Fruit fly (Drosophila melanogaster) whole organism, embryonic: ENCODE measurements around the gene Gr63a.

Experiments
- Asciz ChIP-seq: fragments of 200-800 bp; sonication (Bioruptor generic); optimal IDR thresholded peaks from 2 replicates; lab custom pipeline; 2017; ENCODE audit warnings: missing biosample characterization, mild to moderate bottlenecking, missing genetic modification characterization, missing genetic modification reagents
- Atf-2 ChIP-seq: fragments of 200-800 bp; sonication (Bioruptor generic); optimal IDR thresholded peaks from 2 replicates; lab custom pipeline; 2016; ENCODE audit warnings: missing biosample characterization, missing genetic modification characterization
- Bdp1 ChIP-seq: fragments of 200-800 bp; sonication (Bioruptor generic); optimal IDR thresholded peaks from 3 replicates; lab custom pipeline; 2016; ENCODE audit warnings: missing biosample characterization, missing genetic modification characterization
- CG1024 ChIP-seq: fragments of 200-800 bp; sonication (Bioruptor generic); IDR thresholded peaks from 2 replicates; pipeline ENCODE4 v1.3.6; 2022; ENCODE audit warnings: missing biosample characterization, missing genetic modification characterization
- CG10431 ChIP-seq: fragments of 200-800 bp; sonication (Bioruptor generic); optimal IDR thresholded peaks from 3 replicates; lab custom pipeline; 2018; ENCODE audit warnings: missing biosample characterization, mild to moderate bottlenecking, missing genetic modification characterization
- CG11398 ChIP-seq: fragments of 200-800 bp; sonication (Bioruptor generic); optimal IDR thresholded peaks from 2 replicates; lab custom pipeline; 2016; ENCODE audit warnings: missing biosample characterization, missing genetic modification characterization
- CG15514 ChIP-seq: fragments of 200-800 bp; sonication (Bioruptor generic); optimal IDR thresholded peaks from 3 replicates; lab custom pipeline; 2017; ENCODE audit warnings: missing biosample characterization, missing genetic modification characterization, mild to moderate bottlenecking, moderate library complexity, missing genetic modification reagents
- CG16863 ChIP-seq: fragments of 200-800 bp; sonication (Bioruptor generic); optimal IDR thresholded peaks from 3 replicates; lab custom pipeline; 2016; ENCODE audit warnings: missing biosample characterization, missing genetic modification characterization
- CG17359 ChIP-seq: fragments of 200-800 bp; sonication (Bioruptor generic); optimal IDR thresholded peaks from 3 replicates; lab custom pipeline; 2018; ENCODE audit warnings: missing biosample characterization, mild to moderate bottlenecking, missing genetic modification characterization, moderate library complexity
- CG3065 ChIP-seq: fragments of 200-800 bp; sonication (Bioruptor generic); optimal IDR thresholded peaks from 2 replicates; lab custom pipeline; 2016; ENCODE audit warnings: missing biosample characterization, missing genetic modification characterization
- CG3163 ChIP-seq: fragments of 200-800 bp; sonication (Bioruptor generic); optimal IDR thresholded peaks from 3 replicates; lab custom pipeline; 2016; ENCODE audit warnings: missing biosample characterization, missing genetic modification characterization
- CG3847 ChIP-seq: fragments of 200-800 bp; sonication (Bioruptor generic); IDR thresholded peaks from 2 replicates; pipeline ENCODE4 v1.3.6; 2022; ENCODE audit warnings: missing biosample characterization, missing genetic modification characterization
- CG4328 ChIP-seq: fragments of 200-800 bp; sonication (Bioruptor generic); optimal IDR thresholded peaks from 3 replicates; lab custom pipeline; 2017; ENCODE audit warnings: missing biosample characterization, missing genetic modification reagents, missing genetic modification characterization
- CG4404 ChIP-seq: fragments of 200-800 bp; sonication (Bioruptor generic); IDR thresholded peaks from 2 replicates; pipeline ENCODE4 v1.3.6; 2022; ENCODE audit warnings: missing biosample characterization, missing genetic modification characterization
- CG5180 ChIP-seq: fragments of 200-800 bp; sonication (Bioruptor generic); optimal IDR thresholded peaks from 3 replicates; lab custom pipeline; 2017; ENCODE audit warnings: missing biosample characterization, missing genetic modification characterization, mild to moderate bottlenecking, moderate library complexity, missing genetic modification reagents
- CG6683 ChIP-seq: fragments of 200-800 bp; sonication (Bioruptor generic); optimal IDR thresholded peaks from 2 replicates; lab custom pipeline; 2017; ENCODE audit warnings: missing biosample characterization, mild to moderate bottlenecking, missing genetic modification characterization, missing genetic modification reagents
- CG6854 ChIP-seq: fragments of 200-800 bp; sonication (Bioruptor generic); optimal IDR thresholded peaks from 3 replicates; lab custom pipeline; 2017; ENCODE audit warnings: missing biosample characterization, mild to moderate bottlenecking, missing genetic modification characterization
- CG7372 ChIP-seq: fragments of 200-800 bp; sonication (Bioruptor generic); IDR thresholded peaks from 2 replicates; pipeline ENCODE4 v1.3.6; 2022; ENCODE audit warnings: missing biosample characterization, missing genetic modification characterization
- CG7839 ChIP-seq: fragments of 200-800 bp; sonication (Bioruptor generic); optimal IDR thresholded peaks from 3 replicates; lab custom pipeline; 2018; ENCODE audit warnings: missing biosample characterization, mild to moderate bottlenecking, missing genetic modification characterization, moderate library complexity
- CG8290 ChIP-seq, 3 experiments: fragments of 200-800 bp; sonication (Bioruptor generic); optimal IDR thresholded peaks; 2 replicates each; lab custom pipeline; 2016 to 2019; ENCODE audit warnings: missing biosample characterization in 3 of 3, missing genetic modification characterization in 3 of 3, mild to moderate bottlenecking in 2 of 3, moderate library complexity in 1 of 3
- CG8478 ChIP-seq: fragments of >200 bp; optimal IDR thresholded peaks from 2 replicates; lab custom pipeline; 2018
- CG8944 ChIP-seq: fragments of 200-800 bp; sonication (Bioruptor generic); optimal IDR thresholded peaks from 3 replicates; lab custom pipeline; 2016; ENCODE audit warnings: missing biosample characterization, missing genetic modification characterization
- CHES-1-like ChIP-seq: fragments of 200-800 bp; sonication (Bioruptor generic); optimal IDR thresholded peaks from 2 replicates; lab custom pipeline; 2016; ENCODE audit warnings: missing biosample characterization, missing genetic modification characterization
- Dbx ChIP-seq: fragments of 200-800 bp; sonication (Bioruptor generic); IDR thresholded peaks from 3 replicates; pipeline ENCODE4 v1.3.6; 2022; ENCODE audit warnings: missing biosample characterization, missing genetic modification characterization
- Ets97D ChIP-seq: fragments of 200-800 bp; sonication (Bioruptor generic); optimal IDR thresholded peaks from 3 replicates; lab custom pipeline; 2016; ENCODE audit warnings: missing biosample characterization, missing genetic modification characterization
- Fer1 ChIP-seq: fragments of 200-800 bp; sonication (Bioruptor generic); optimal IDR thresholded peaks from 2 replicates; lab custom pipeline; 2017; ENCODE audit warnings: missing biosample characterization, mild to moderate bottlenecking, missing genetic modification characterization
- Hmr ChIP-seq: fragments of 200-800 bp; sonication (Bioruptor generic); optimal IDR thresholded peaks from 3 replicates; lab custom pipeline; 2017; ENCODE audit warnings: mild to moderate bottlenecking, missing biosample characterization, missing genetic modification reagents, missing genetic modification characterization
- Max ChIP-seq: fragments of 200-800 bp; sonication (Bioruptor generic); optimal IDR thresholded peaks from 2 replicates; lab custom pipeline; 2016; ENCODE audit warnings: missing biosample characterization, mild to moderate bottlenecking, missing genetic modification characterization
- Mes4 ChIP-seq: fragments of 200-800 bp; sonication (Bioruptor generic); optimal IDR thresholded peaks from 2 replicates; lab custom pipeline; 2016; ENCODE audit warnings: missing biosample characterization, missing genetic modification characterization
- Myb ChIP-seq: fragments of 200-800 bp; sonication (Bioruptor generic); optimal IDR thresholded peaks from 2 replicates; lab custom pipeline; 2016; ENCODE audit warnings: missing biosample characterization, missing genetic modification characterization
- Nf-YC ChIP-seq: fragments of 200-800 bp; optimal IDR thresholded peaks from 3 replicates; lab custom pipeline; 2019; ENCODE audit warnings: missing biosample characterization, mild to moderate bottlenecking, missing genetic modification characterization, moderate library complexity
- Oli ChIP-seq: fragments of 200-800 bp; sonication (Bioruptor generic); optimal IDR thresholded peaks from 2 replicates; lab custom pipeline; 2018; ENCODE audit warnings: missing biosample characterization, mild to moderate bottlenecking, missing genetic modification characterization, moderate library complexity
- Rfx ChIP-seq: fragments of 200-800 bp; sonication (Bioruptor generic); IDR thresholded peaks from 2 replicates; pipeline ENCODE4 v1.3.6; 2022; ENCODE audit warnings: missing biosample characterization, missing genetic modification characterization
- Side ChIP-seq: fragments of 200-800 bp; sonication (Bioruptor generic); optimal IDR thresholded peaks from 2 replicates; lab custom pipeline; 2016; ENCODE audit warnings: missing biosample characterization, missing genetic modification characterization
- btn ChIP-seq: fragments of 200-800 bp; sonication (Bioruptor generic); optimal IDR thresholded peaks from 2 replicates; lab custom pipeline; 2016; ENCODE audit warnings: missing biosample characterization, missing genetic modification characterization
- da ChIP-seq: fragments of 200-800 bp; sonication (Bioruptor generic); optimal IDR thresholded peaks from 2 replicates; lab custom pipeline; 2016; ENCODE audit warnings: missing biosample characterization, missing genetic modification characterization
- dan ChIP-seq: fragments of 200-800 bp; sonication (Bioruptor generic); IDR thresholded peaks from 2 replicates; pipeline ENCODE4 v1.3.6; 2022; ENCODE audit warnings: missing biosample characterization, missing genetic modification characterization
- eve ChIP-seq, 2 experiments: fragments of >200 bp; optimal IDR thresholded peaks; 2 replicates each; lab custom pipeline; 2017; ENCODE audit warnings: missing biosample characterization in 2 of 2, missing genetic modification characterization in 2 of 2
- ftz-f1 ChIP-seq: fragments of 200-800 bp; sonication (Bioruptor generic); optimal IDR thresholded peaks from 2 replicates; lab custom pipeline; 2016; ENCODE audit warnings: missing biosample characterization, missing genetic modification characterization
- gem ChIP-seq: fragments of 200-800 bp; sonication (Bioruptor generic); optimal IDR thresholded peaks from 2 replicates; lab custom pipeline; 2019; ENCODE audit warnings: missing biosample characterization, mild to moderate bottlenecking, missing genetic modification characterization, moderate library complexity
- gsb-n ChIP-seq: fragments of 200-800 bp; sonication (Bioruptor generic); optimal IDR thresholded peaks from 3 replicates; lab custom pipeline; 2018; ENCODE audit warnings: missing biosample characterization, mild to moderate bottlenecking, missing genetic modification characterization
- hb ChIP-seq: fragments of 200-800 bp; sonication (Bioruptor generic); IDR thresholded peaks from 3 replicates; pipeline ENCODE4 v1.3.6; 2022; ENCODE audit warnings: missing biosample characterization, missing genetic modification characterization; ENCODE audit not compliant: partially characterized antibody
- kni ChIP-seq: fragments of 200-800 bp; sonication (Bioruptor generic); optimal IDR thresholded peaks from 3 replicates; lab custom pipeline; 2017; ENCODE audit warnings: mild to moderate bottlenecking, missing biosample characterization, missing genetic modification reagents, missing genetic modification characterization
- nau ChIP-seq: fragments of 200-800 bp; sonication (Bioruptor generic); optimal IDR thresholded peaks from 3 replicates; lab custom pipeline; 2017; ENCODE audit warnings: missing biosample characterization, mild to moderate bottlenecking, missing genetic modification characterization, missing genetic modification reagents
- pros ChIP-seq: fragments of 200-800 bp; sonication (Bioruptor generic); optimal IDR thresholded peaks from 3 replicates; lab custom pipeline; 2019; ENCODE audit warnings: missing biosample characterization, mild to moderate bottlenecking, missing genetic modification characterization, moderate library complexity
- slou ChIP-seq: fragments of 200-800 bp; sonication (Bioruptor generic); optimal IDR thresholded peaks from 3 replicates; lab custom pipeline; 2016; ENCODE audit warnings: missing biosample characterization, missing genetic modification characterization
- sna ChIP-seq: fragments of 200-800 bp; sonication (Bioruptor generic); IDR thresholded peaks from 2 replicates; pipeline ENCODE4 v1.3.6; 2022; ENCODE audit warnings: missing biosample characterization, missing genetic modification characterization; ENCODE audit not compliant: partially characterized antibody
- tx ChIP-seq: fragments of 200-800 bp; sonication (Bioruptor generic); optimal IDR thresholded peaks from 2 replicates; lab custom pipeline; 2016; ENCODE audit warnings: missing biosample characterization, missing genetic modification characterization
- usp ChIP-seq: fragments of >200 bp; optimal IDR thresholded peaks from 2 replicates; lab custom pipeline; 2017; ENCODE audit warnings: missing biosample characterization, missing genetic modification characterization
- wor ChIP-seq: fragments of 200-800 bp; sonication (Bioruptor generic); IDR thresholded peaks from 2 replicates; pipeline ENCODE4 v1.3.6; 2022; ENCODE audit warnings: missing biosample characterization, missing genetic modification characterization

The Gr63a gene

DNA sequence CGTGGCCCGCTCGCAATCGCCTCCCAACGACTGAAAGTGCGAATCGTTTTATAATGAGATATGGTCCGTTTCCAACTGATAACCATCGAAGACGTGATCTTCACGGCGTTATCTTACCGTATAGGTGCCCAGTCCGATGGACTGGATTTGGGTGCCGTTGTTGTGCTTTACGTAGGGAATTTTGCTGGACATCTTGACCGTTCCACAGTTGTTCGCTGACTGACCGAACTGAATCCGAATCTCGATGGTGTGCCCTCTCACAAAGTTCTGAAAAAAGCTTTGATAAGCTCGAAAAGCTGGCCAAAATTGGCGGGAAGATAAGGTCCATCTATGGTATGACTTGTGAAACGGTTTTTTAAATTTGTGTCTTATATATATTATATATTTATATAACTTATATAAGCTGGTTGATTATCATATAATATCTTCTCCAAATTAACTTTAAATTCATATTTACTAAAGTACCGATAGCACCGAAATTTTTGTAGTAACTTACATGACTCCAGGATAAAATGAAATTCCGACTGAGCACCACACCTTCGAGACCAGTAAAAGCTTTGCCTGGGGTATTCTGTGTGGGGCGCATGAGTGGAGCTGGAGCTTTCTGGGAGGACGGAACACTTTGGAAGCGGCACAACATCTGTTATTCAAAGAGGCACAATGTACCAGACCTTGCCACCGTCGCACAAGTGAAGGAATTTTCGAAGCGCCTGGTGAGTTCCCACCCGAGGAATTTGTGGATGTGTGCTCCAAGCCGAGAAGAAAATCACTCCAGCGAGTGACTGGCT, 46.0 kb upstream of the Gr63a start, which contains the start of the genes CG10863 and CG14982:
Gene CG10863 (minus strand): TSS at position 225 of the 788 bp plus-strand sequence.
Gene CG14982 (plus strand): TSS at position 470 of the 788 bp plus-strand sequence.
- no peak for TF ChIP-seq pros (GFP tag; lab: Kevin White, UChicago)
- TF ChIP-seq Hmr (GFP tag; lab: Kevin White, UChicago), result peak; percentile 5
- peak; percentile 54; the same call in 1 of the 3 replicates for TF ChIP-seq Dbx (GFP tag; lab: Robert Waterston, UW)
- TF ChIP-seq Asciz (GFP tag; lab: Kevin White, UChicago), result no peak
- no peak for TF ChIP-seq CG7372 (GFP tag; lab: Robert Waterston, UW)
- TF ChIP-seq gem (tag; lab: Kevin White, UChicago), result no peak
- no peak for TF ChIP-seq dan (GFP tag; lab: Robert Waterston, UW)
- no peak for TF ChIP-seq Atf-2 (GFP tag; lab: Kevin White, UChicago)
- TF ChIP-seq CG17359 (tag; lab: Kevin White, UChicago), result no peak
- no peak for TF ChIP-seq ftz-f1 (GFP tag; lab: Kevin White, UChicago)
- TF ChIP-seq tx, result no peak
- no peak for TF ChIP-seq Mes4 (GFP tag; lab: Kevin White, UChicago)
- peak; percentile 60 for TF ChIP-seq CG15514
- TF ChIP-seq CG3847 (GFP tag; lab: Robert Waterston, UW), result no peak
- no peak for TF ChIP-seq CG6683 (GFP tag; lab: Kevin White, UChicago)
- no peak for TF ChIP-seq slou
- no peak for TF ChIP-seq CG1024
- no peak for TF ChIP-seq hb (GFP tag; lab: Robert Waterston, UW)
- TF ChIP-seq Oli (tag; lab: Kevin White, UChicago), result no peak
- no peak for TF ChIP-seq CG8944 (GFP tag; lab: Kevin White, UChicago)
- no peak for TF ChIP-seq Rfx
- TF ChIP-seq Bdp1 (GFP tag; lab: Kevin White, UChicago), result no peak
- no peak for TF ChIP-seq CG4328 (GFP tag; lab: Kevin White, UChicago)
- no peak for TF ChIP-seq CG8290 (GFP tag; optimal IDR thresholded peaks at IDR 0.05; lab: Kevin White, UChicago)
- TF ChIP-seq CG8290 (tag; optimal IDR thresholded peaks at IDR 0.05; lab: Kevin White, UChicago), result peak in 1 of 2 experiments; percentile 66
- no peak for TF ChIP-seq kni (GFP tag; lab: Kevin White, UChicago)
- no peak for TF ChIP-seq da (GFP tag; lab: Kevin White, UChicago)
- no peak for TF ChIP-seq CG8478 (lab: Kevin White, UChicago)
- TF ChIP-seq eve (GFP tag; optimal IDR thresholded peaks at IDR 0.05; lab: Kevin White, UChicago), result no peak
- no peak for TF ChIP-seq CHES-1-like
- no peak for TF ChIP-seq nau (GFP tag; lab: Kevin White, UChicago)
- no peak for TF ChIP-seq CG16863
- no peak for TF ChIP-seq Ets97D
- no peak for TF ChIP-seq CG10431 (GFP tag; lab: Kevin White, UChicago)
- no peak for TF ChIP-seq CG5180 (GFP tag; lab: Kevin White, UChicago)
- no peak for TF ChIP-seq sna (GFP tag; lab: Robert Waterston, UW)
- TF ChIP-seq CG3065 (GFP tag; lab: Kevin White, UChicago), result no peak
- peak; percentile 29 for TF ChIP-seq Fer1 (GFP tag; lab: Kevin White, UChicago)
- no peak for TF ChIP-seq Side (GFP tag; lab: Kevin White, UChicago)
- peak; percentile 20 for TF ChIP-seq Myb (GFP tag; lab: Kevin White, UChicago)
- TF ChIP-seq CG11398 (GFP tag; lab: Kevin White, UChicago), result no peak
- peak; percentile 4 for TF ChIP-seq Nf-YC (tag; lab: Kevin White, UChicago)
- TF ChIP-seq Max (GFP tag; lab: Kevin White, UChicago), result no peak
- TF ChIP-seq usp (GFP tag; lab: Kevin White, UChicago), result no peak
- TF ChIP-seq btn, result no peak
- TF ChIP-seq CG3163 (GFP tag; lab: Kevin White, UChicago), result no peak
- TF ChIP-seq CG7839 (tag; lab: Kevin White, UChicago), result no peak
- no peak for TF ChIP-seq wor (GFP tag; lab: Robert Waterston, UW)
- TF ChIP-seq CG4404, result no peak
- peak; percentile 5 for TF ChIP-seq CG6854 (GFP tag; lab: Kevin White, UChicago)
- TF ChIP-seq gsb-n (tag; lab: Kevin White, UChicago), result no peak
